Worm (Caenorhabditis elegans) whole organism, L4/young adult: ENCODE measurements around the gene F52C6.3.

ENCODE experiments used
- W03F9.2 ChIP-seq: fragments of 150-350 bp; optimal IDR thresholded peaks from 2 replicates; lab custom pipeline; 2014; ENCODE audit warnings: missing biosample characterization, missing genetic modification characterization
- dao-5 ChIP-seq: sonication (generic microtip); optimal IDR thresholded peaks from 2 replicates; lab custom pipeline; 2016; ENCODE audit warnings: missing genotype, missing genetic modification characterization, moderate library complexity, missing compliant biosample characterization
- him-1 ChIP-seq: sonication (generic microtip); optimal IDR thresholded peaks from 2 replicates; lab custom pipeline; 2016; ENCODE audit warnings: missing genotype, missing genetic modification reagents, missing genetic modification characterization, missing compliant biosample characterization

Gene F52C6.3

ce11 chrII:1924459-1924858 is at the start of gene F52C6.3:
F52C6.3 (plus strand) TSS chrII:1924759.
- TF ChIP-seq him-1 (tag; lab: Kevin White, UChicago), result no peak

- TF ChIP-seq dao-5 (tag; lab: Kevin White, UChicago), result no peak
Observed at ce11 chrII:1875658-1876057, 48.9 kb upstream of the F52C6.3 start, which contains the start of gene math-13. math-13 (plus strand) TSS chrII:1875958.

ce11 chrII:1878663-1879062 is 45.9 kb upstream of the F52C6.3 start, which contains the start of gene math-16:
math-16 (minus strand) TSS chrII:1878763.
- TF ChIP-seq him-1 (tag; lab: Kevin White, UChicago) (no peak), dao-5 (tag; lab: Kevin White, UChicago) (no peak), W03F9.2 (tag; lab: Kevin White, UChicago) (no peak)

DNA sequence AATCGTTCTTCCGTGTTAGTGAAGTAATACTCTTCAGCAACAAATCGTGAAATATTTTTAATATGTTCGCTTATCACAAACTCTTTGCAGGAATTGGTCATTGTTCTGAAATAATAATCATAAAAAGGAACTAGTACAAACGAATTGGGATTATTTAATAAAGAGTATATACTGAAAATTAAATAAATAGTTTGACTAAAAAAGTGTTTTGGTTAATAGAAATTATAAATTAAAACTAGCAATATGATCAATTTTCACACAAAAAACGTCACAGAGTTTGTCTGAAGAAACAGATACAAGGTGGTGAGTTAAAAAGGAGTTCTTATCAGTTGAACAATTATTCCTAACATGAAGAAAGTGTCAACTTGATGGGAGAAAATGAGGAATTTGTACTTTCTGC is 41.9 kb upstream of the F52C6.3 start, which contains the start of gene math-5:
Gene math-5 (minus strand): TSS at position 101 of the 400 bp plus-strand sequence.
- TF ChIP-seq W03F9.2 (tag; lab: Kevin White, UChicago), result no peak
- no peak for TF ChIP-seq dao-5 (tag; lab: Kevin White, UChicago)
- TF ChIP-seq him-1 (tag; lab: Kevin White, UChicago), result no peak

ce11 chrII:1884635-1885034 is 39.9 kb upstream of the F52C6.3 start, which contains the start of gene math-6:
math-6 (minus strand) TSS chrII:1884735.
- no peak for TF ChIP-seq W03F9.2 (tag; lab: Kevin White, UChicago)
- no peak for TF ChIP-seq him-1 (tag; lab: Kevin White, UChicago)
- TF ChIP-seq dao-5 (tag; lab: Kevin White, UChicago), result no peak

DNA sequence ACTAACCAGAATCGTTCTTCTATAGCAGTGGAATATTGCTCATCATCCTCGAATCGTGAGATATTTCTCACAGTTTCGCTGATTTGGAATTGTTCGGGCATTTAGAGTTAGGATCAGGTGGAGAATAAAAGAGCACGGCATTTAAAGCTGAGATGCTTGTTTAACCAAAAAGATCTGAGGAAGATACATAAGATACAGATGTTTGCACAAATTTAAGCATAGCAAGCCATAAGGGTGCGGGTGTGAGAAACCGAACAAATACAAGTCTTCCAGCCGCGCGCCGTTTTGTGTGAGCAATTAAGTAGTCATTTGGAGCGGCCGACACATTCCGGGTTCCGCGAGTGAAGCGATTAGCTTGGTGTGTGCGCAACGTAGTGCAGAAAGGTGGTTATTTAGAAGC is 38.2 kb upstream of the F52C6.3 start, which contains the start of gene math-7:
Gene math-7 (minus strand): TSS at position 101 of the 400 bp plus-strand sequence.
- TF ChIP-seq dao-5 (tag; lab: Kevin White, UChicago) (no peak), W03F9.2 (tag; lab: Kevin White, UChicago) (no peak), him-1 (tag; lab: Kevin White, UChicago) (no peak)

DNA sequence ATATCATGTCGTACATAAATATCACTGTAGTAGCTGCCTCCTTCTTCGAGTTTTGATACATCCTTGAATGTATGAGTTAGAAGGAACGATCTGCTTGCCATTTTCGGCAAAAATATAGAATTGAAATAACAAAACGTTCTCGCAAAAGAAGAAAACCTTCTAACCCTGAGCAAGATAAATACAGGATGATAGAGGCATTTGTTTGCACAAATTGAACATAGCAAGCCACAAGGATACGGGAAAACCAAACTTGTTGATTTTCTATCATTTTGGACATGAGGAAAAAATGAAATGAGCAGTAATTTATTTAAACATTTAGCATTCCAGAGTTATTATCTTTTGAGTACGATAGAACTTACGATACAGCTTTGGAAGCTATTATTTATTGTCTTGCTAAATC is 35.5 kb upstream of the F52C6.3 start, which contains the start of gene math-8:
Gene math-8 (minus strand): TSS at position 101 of the 400 bp plus-strand sequence.
- TF ChIP-seq him-1 (tag; lab: Kevin White, UChicago) (no peak), dao-5 (tag; lab: Kevin White, UChicago) (no peak), W03F9.2 (tag; lab: Kevin White, UChicago) (no peak)

DNA sequence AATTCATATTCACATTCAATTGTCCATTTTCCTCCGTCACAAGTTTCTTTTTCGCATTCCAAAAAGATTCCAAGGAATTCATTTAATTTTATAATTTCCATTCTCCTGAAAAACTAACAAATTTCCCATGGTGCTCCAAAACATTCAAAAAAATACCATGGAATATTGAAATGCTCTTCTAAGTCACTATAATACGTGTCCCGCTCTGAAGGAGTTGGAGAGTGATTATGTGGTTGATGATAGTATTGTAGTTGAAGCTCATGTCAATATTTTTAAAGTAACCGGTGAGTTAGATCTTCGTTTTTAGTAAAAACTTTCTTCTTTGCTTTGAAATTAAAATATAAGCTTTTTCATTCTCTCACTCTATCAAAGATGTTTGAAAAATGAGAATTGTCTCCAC is 33.9 kb upstream of the F52C6.3 start, which contains the start of gene math-9:
Gene math-9 (minus strand): TSS at position 101 of the 400 bp plus-strand sequence.
- TF ChIP-seq him-1 (tag; lab: Kevin White, UChicago) (no peak), dao-5 (tag; lab: Kevin White, UChicago) (no peak), W03F9.2 (tag; lab: Kevin White, UChicago) (no peak)

- no peak for TF ChIP-seq dao-5 (tag; lab: Kevin White, UChicago)
- TF ChIP-seq W03F9.2 (tag; lab: Kevin White, UChicago), result no peak
- TF ChIP-seq him-1 (tag; lab: Kevin White, UChicago), result no peak
Observed at ce11 chrII:1893912-1894311, 30.6 kb upstream of the F52C6.3 start, which contains the start of gene C16C4.1. C16C4.1 (plus strand) TSS chrII:1894212.

DNA sequence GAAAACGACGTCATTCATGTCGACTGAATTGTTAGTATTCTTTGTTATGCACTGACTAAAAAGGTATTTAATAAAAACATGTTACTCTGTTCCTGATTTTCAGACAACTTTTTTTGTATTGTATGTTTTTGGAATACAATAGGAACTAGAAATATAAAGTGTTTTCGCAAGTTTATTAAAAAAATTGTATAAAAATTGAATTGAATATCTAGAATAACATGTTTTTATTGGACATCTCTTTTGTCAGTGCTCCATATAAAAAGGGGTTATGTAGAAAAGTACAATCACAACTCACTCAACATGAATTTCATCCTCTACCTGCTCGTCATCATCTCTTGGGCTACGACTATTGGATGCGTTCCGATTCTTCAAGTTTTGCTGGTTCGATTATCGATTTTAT is 29.3 kb upstream of the F52C6.3 start, which contains the start of gene C46F9.5:
Gene C46F9.5 (plus strand): TSS at position 301 of the 400 bp plus-strand sequence.
- TF ChIP-seq him-1 (tag; lab: Kevin White, UChicago) (no peak), dao-5 (tag; lab: Kevin White, UChicago) (no peak), W03F9.2 (tag; lab: Kevin White, UChicago) (no peak)

DNA sequence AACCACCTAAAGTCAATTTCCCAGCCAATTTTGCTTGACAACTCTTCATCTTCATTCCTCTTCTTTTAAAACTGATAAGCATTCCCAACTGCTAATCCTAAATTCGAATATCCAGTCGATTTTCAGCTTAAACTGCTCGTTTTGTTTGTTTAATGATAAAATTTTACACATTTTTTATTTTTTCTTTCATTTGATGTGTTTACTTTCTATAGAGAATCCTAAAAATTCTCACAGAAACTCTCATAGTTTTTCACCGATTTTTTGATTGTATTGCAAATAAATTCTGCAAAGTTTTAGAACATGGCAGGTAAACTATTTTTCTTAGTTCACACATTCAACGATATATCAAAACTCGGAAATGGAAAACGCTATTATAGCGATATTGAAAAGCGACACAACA is 28.8 kb upstream of the F52C6.3 start, which contains the start of gene math-25:
Gene math-25 (plus strand): TSS at position 301 of the 400 bp plus-strand sequence.
- TF ChIP-seq dao-5 (tag; lab: Kevin White, UChicago), result no peak
- TF ChIP-seq him-1 (tag; lab: Kevin White, UChicago), result no peak
- no peak for TF ChIP-seq W03F9.2 (tag; lab: Kevin White, UChicago)

DNA sequence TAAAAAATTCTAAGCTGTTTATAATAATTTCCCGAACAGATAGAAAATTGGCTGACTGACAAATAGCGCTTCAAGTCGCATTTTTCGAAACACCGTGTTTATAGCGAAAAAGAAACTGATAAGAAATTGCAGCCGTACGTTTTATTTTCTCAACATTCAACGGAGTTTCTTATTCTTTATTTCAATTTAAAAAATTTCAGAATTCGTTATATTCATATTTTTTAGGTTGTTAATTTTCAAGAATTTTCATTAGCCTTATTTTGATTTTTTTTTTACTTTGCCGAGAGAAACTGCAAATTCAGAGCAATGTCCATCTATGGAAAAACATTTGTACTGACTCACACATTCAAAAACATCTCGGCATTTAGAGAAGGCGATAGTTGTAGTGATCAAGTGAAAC is 26.6 kb upstream of the F52C6.3 start, which contains the start of gene C46F9.6:
Gene C46F9.6 (plus strand): TSS at position 301 of the 400 bp plus-strand sequence.
- TF ChIP-seq W03F9.2 (tag; lab: Kevin White, UChicago) (no peak), dao-5 (tag; lab: Kevin White, UChicago) (no peak), him-1 (tag; lab: Kevin White, UChicago) (no peak)

ce11 chrII:1899934-1900333 is 24.6 kb upstream of the F52C6.3 start, which contains the start of gene math-24:
math-24 (plus strand) TSS chrII:1900234.
- TF ChIP-seq him-1 (tag; lab: Kevin White, UChicago) (no peak), W03F9.2 (tag; lab: Kevin White, UChicago) (no peak), dao-5 (tag; lab: Kevin White, UChicago) (no peak)

DNA sequence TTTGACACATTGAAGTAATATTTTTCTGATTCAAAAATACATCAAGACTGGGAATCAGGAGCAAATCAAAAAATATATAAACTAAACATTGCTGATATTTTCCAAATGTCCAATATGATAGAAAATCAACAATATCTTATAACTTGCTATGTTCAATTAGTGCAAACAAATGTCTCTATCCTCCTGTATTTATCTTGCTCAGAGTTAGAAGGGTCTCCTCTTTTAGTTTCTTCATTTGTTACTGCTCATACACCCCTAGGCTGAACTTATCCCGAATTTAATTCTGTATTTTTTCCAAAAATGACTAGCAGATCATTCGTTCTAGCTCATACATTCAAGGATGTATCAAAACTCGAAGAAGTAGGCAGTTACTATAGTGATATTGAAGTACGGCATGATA is 22.6 kb upstream of the F52C6.3 start, which contains the start of gene math-23:
Gene math-23 (plus strand): TSS at position 301 of the 400 bp plus-strand sequence.
- TF ChIP-seq W03F9.2 (tag; lab: Kevin White, UChicago) (no peak), him-1 (tag; lab: Kevin White, UChicago) (no peak), dao-5 (tag; lab: Kevin White, UChicago) (no peak)
